Fruit fly (Drosophila melanogaster) whole organism, embryonic: ENCODE data around the gene CG12661.

Experiments used
- Awh ChIP-seq: fragments of 200-800 bp; sonication (Bioruptor generic); IDR thresholded peaks from 2 replicates; pipeline ENCODE4, ENCODE4 v1.3.6; 2022; ENCODE audit warnings: missing biosample characterization, missing genetic modification characterization
- Bgb ChIP-seq: fragments of 200-800 bp; sonication (Bioruptor generic); IDR thresholded peaks from 2 replicates; pipeline ENCODE4 v1.3.6; 2022; ENCODE audit warnings: missing biosample characterization, missing genetic modification characterization; ENCODE audit not compliant: partially characterized antibody
- CG10654 ChIP-seq: fragments of 200-800 bp; sonication (Bioruptor generic); optimal IDR thresholded peaks from 2 replicates; lab custom pipeline; 2016; ENCODE audit warnings: missing biosample characterization, missing genetic modification characterization
- CG12071 ChIP-seq: fragments of 200-800 bp; sonication (Bioruptor generic); optimal IDR thresholded peaks from 3 replicates; lab custom pipeline; 2018; ENCODE audit warnings: missing biosample characterization, mild to moderate bottlenecking, missing genetic modification characterization
- CG12942 ChIP-seq: fragments of 200-800 bp; sonication (Bioruptor generic); optimal IDR thresholded peaks from 3 replicates; lab custom pipeline; 2016; ENCODE audit warnings: missing biosample characterization, missing genetic modification characterization
- CG13894 ChIP-seq: fragments of 200-800 bp; sonication (Bioruptor generic); optimal IDR thresholded peaks from 3 replicates; lab custom pipeline; 2018; ENCODE audit warnings: missing biosample characterization, mild to moderate bottlenecking, missing genetic modification characterization, moderate library complexity
- CG15479 ChIP-seq: fragments of 200-800 bp; sonication (Bioruptor generic); optimal IDR thresholded peaks from 3 replicates; lab custom pipeline; 2019; ENCODE audit warnings: missing biosample characterization, mild to moderate bottlenecking, missing genetic modification characterization, moderate library complexity
- CG15696 ChIP-seq: fragments of 200-800 bp; sonication (Bioruptor generic); optimal IDR thresholded peaks from 2 replicates; lab custom pipeline; 2019; ENCODE audit warnings: missing biosample characterization, mild to moderate bottlenecking, missing genetic modification characterization, moderate library complexity
- CG1647 ChIP-seq: fragments of 200-800 bp; sonication (Bioruptor generic); optimal IDR thresholded peaks from 3 replicates; lab custom pipeline; 2016; ENCODE audit warnings: missing biosample characterization, missing genetic modification characterization
- CG17612 ChIP-seq: fragments of 200-800 bp; sonication (Bioruptor generic); IDR thresholded peaks from 2 replicates; pipeline ENCODE4 v1.3.6; 2022; ENCODE audit warnings: missing biosample characterization, missing genetic modification characterization
- CG18262 ChIP-seq: fragments of 200-800 bp; optimal IDR thresholded peaks from 3 replicates; lab custom pipeline; 2019; ENCODE audit warnings: missing biosample characterization, mild to moderate bottlenecking, missing genetic modification characterization, moderate library complexity
- CG18476 ChIP-seq: fragments of 200-800 bp; sonication (Bioruptor generic); optimal IDR thresholded peaks from 2 replicates; lab custom pipeline; 2016; ENCODE audit warnings: missing biosample characterization, mild to moderate bottlenecking, missing genetic modification characterization
- CG3163 ChIP-seq: fragments of 200-800 bp; sonication (Bioruptor generic); optimal IDR thresholded peaks from 3 replicates; lab custom pipeline; 2016; ENCODE audit warnings: missing biosample characterization, missing genetic modification characterization
- CG3407 ChIP-seq: fragments of 200-800 bp; sonication (Bioruptor generic); optimal IDR thresholded peaks from 2 replicates; lab custom pipeline; 2018; ENCODE audit warnings: missing biosample characterization, mild to moderate bottlenecking, missing genetic modification characterization
- CG3838 ChIP-seq: fragments of 200-800 bp; sonication (Bioruptor generic); optimal IDR thresholded peaks from 3 replicates; lab custom pipeline; 2016; ENCODE audit warnings: missing biosample characterization, missing genetic modification characterization
- CG4854 ChIP-seq: fragments of 200-800 bp; sonication (Bioruptor generic); optimal IDR thresholded peaks from 2 replicates; lab custom pipeline; 2016; ENCODE audit warnings: missing biosample characterization, missing genetic modification characterization, inconsistent platforms
- CG5953 ChIP-seq: fragments of 200-800 bp; sonication (Bioruptor generic); IDR thresholded peaks from 2 replicates; pipeline ENCODE4 v1.3.6; 2022; ENCODE audit warnings: missing biosample characterization, missing genetic modification characterization
- CG6854 ChIP-seq: fragments of 200-800 bp; sonication (Bioruptor generic); optimal IDR thresholded peaks from 3 replicates; lab custom pipeline; 2017; ENCODE audit warnings: missing biosample characterization, mild to moderate bottlenecking, missing genetic modification characterization
- CG7928 ChIP-seq: fragments of 200-800 bp; sonication (Bioruptor generic); optimal IDR thresholded peaks from 2 replicates; lab custom pipeline; 2017; ENCODE audit warnings: missing biosample characterization, mild to moderate bottlenecking, missing genetic modification characterization
- Camta ChIP-seq: fragments of 200-800 bp; sonication (Bioruptor generic); optimal IDR thresholded peaks from 2 replicates; lab custom pipeline; 2016; ENCODE audit warnings: missing biosample characterization, missing genetic modification characterization
- Dll ChIP-seq: fragments of 200-800 bp; sonication (Bioruptor generic); IDR thresholded peaks from 4 replicates; pipeline ENCODE4 v1.3.6; 2022; ENCODE audit warnings: missing biosample characterization, missing genetic modification characterization; ENCODE audit not compliant: partially characterized antibody
- Fer1 ChIP-seq: fragments of 200-800 bp; sonication (Bioruptor generic); optimal IDR thresholded peaks from 2 replicates; lab custom pipeline; 2017; ENCODE audit warnings: missing biosample characterization, mild to moderate bottlenecking, missing genetic modification characterization
- HLHmδ ChIP-seq: fragments of 200-800 bp; sonication (Bioruptor generic); optimal IDR thresholded peaks from 2 replicates; lab custom pipeline; 2018; ENCODE audit warnings: missing biosample characterization, mild to moderate bottlenecking, missing genetic modification characterization, moderate library complexity
- HmgZ ChIP-seq: fragments of 200-800 bp; sonication (Bioruptor generic); optimal IDR thresholded peaks from 2 replicates; lab custom pipeline; 2018; ENCODE audit warnings: missing biosample characterization, mild to moderate bottlenecking, missing genetic modification characterization
- Hr78 ChIP-seq, 2 experiments: fragments of 200-800 bp in 1 of 2; fragments of >200 bp in 1 of 2; sonication (Bioruptor generic) in 1 of 2; optimal IDR thresholded peaks; 2 replicates each; lab custom pipeline; 2017 to 2019; ENCODE audit warnings: missing biosample characterization in 2 of 2, missing genetic modification characterization in 2 of 2, mild to moderate bottlenecking in 1 of 2, moderate library complexity in 1 of 2
- Optix ChIP-seq: fragments of 200-800 bp; sonication (Bioruptor generic); IDR thresholded peaks from 3 replicates; pipeline ENCODE4 v1.3.6; 2022; ENCODE audit warnings: missing biosample characterization, missing genetic modification characterization
- Ptx1 ChIP-seq: fragments of 200-800 bp; sonication (Bioruptor generic); IDR thresholded peaks from 2 replicates; pipeline ENCODE4 v1.3.6; 2022; ENCODE audit warnings: missing biosample characterization, missing genetic modification characterization
- Sox102F ChIP-seq: fragments of 200-800 bp; sonication (Bioruptor generic); optimal IDR thresholded peaks from 2 replicates; lab custom pipeline; 2018; ENCODE audit warnings: missing biosample characterization, mild to moderate bottlenecking, missing genetic modification characterization, moderate library complexity
- Spps ChIP-seq: fragments of 200-800 bp; sonication (Bioruptor generic); optimal IDR thresholded peaks from 2 replicates; lab custom pipeline; 2018; ENCODE audit warnings: missing biosample characterization, mild to moderate bottlenecking, missing genetic modification characterization
- Tbp ChIP-seq: fragments of >200 bp; optimal IDR thresholded peaks from 2 replicates; lab custom pipeline; 2018; ENCODE audit warnings: missing biosample characterization, missing genetic modification characterization
- crp ChIP-seq, 2 experiments: fragments of 200-800 bp; sonication (Bioruptor generic); optimal IDR thresholded peaks; 2 replicates in 1 of 2; 3 replicates in 1 of 2; lab custom pipeline; 2017; ENCODE audit warnings: missing biosample characterization in 2 of 2, missing genetic modification characterization in 2 of 2, mild to moderate bottlenecking in 1 of 2, moderate library complexity in 1 of 2
- fd64A ChIP-seq: fragments of 200-800 bp; sonication (Bioruptor generic); optimal IDR thresholded peaks from 3 replicates; lab custom pipeline; 2018; ENCODE audit warnings: missing biosample characterization, mild to moderate bottlenecking, missing genetic modification characterization
- fu2 ChIP-seq: fragments of 200-800 bp; sonication (Bioruptor generic); optimal IDR thresholded peaks from 2 replicates; lab custom pipeline; 2016; ENCODE audit warnings: missing biosample characterization, missing genetic modification characterization
- gcm2 ChIP-seq: fragments of 200-800 bp; sonication (Bioruptor generic); optimal IDR thresholded peaks from 2 replicates; lab custom pipeline; 2016; ENCODE audit warnings: missing biosample characterization, missing genetic modification characterization
- hb ChIP-seq: fragments of 200-800 bp; sonication (Bioruptor generic); IDR thresholded peaks from 3 replicates; pipeline ENCODE4 v1.3.6; 2022; ENCODE audit warnings: missing biosample characterization, missing genetic modification characterization; ENCODE audit not compliant: partially characterized antibody
- ken ChIP-seq: fragments of 200-800 bp; sonication (Bioruptor generic); IDR thresholded peaks from 3 replicates; pipeline ENCODE4 v1.3.6; 2022; ENCODE audit warnings: missing biosample characterization, missing genetic modification characterization
- nmo ChIP-seq: fragments of 200-800 bp; sonication (Bioruptor generic); optimal IDR thresholded peaks from 2 replicates; lab custom pipeline; 2018; ENCODE audit warnings: missing biosample characterization, mild to moderate bottlenecking, missing genetic modification characterization, moderate library complexity
- odd ChIP-seq: fragments of 200-800 bp; sonication (Bioruptor generic); optimal IDR thresholded peaks from 2 replicates; lab custom pipeline; 2017; ENCODE audit warnings: missing biosample characterization, mild to moderate bottlenecking, missing genetic modification characterization
- pfk ChIP-seq: fragments of 200-800 bp; sonication (Bioruptor generic); optimal IDR thresholded peaks from 2 replicates; lab custom pipeline; 2018; ENCODE audit warnings: missing biosample characterization, mild to moderate bottlenecking, missing genetic modification characterization, moderate library complexity
- pum ChIP-seq: fragments of 200-800 bp; sonication (Bioruptor generic); optimal IDR thresholded peaks from 2 replicates; lab custom pipeline; 2016; ENCODE audit warnings: missing biosample characterization, missing genetic modification characterization
- schlank ChIP-seq: fragments of 200-800 bp; sonication (Bioruptor generic); optimal IDR thresholded peaks from 2 replicates; lab custom pipeline; 2018; ENCODE audit warnings: missing biosample characterization, mild to moderate bottlenecking, missing genetic modification characterization
- sens-2 ChIP-seq: fragments of 200-800 bp; sonication (Bioruptor generic); IDR thresholded peaks from 2 replicates; pipeline ENCODE4 v1.3.6; 2022; ENCODE audit warnings: missing biosample characterization, missing genetic modification characterization
- sob ChIP-seq: fragments of 200-800 bp; sonication (Bioruptor generic); IDR thresholded peaks from 2 replicates; pipeline ENCODE4 v1.3.6; 2022; ENCODE audit warnings: missing biosample characterization, missing genetic modification characterization
- sqz ChIP-seq: fragments of 200-800 bp; sonication (Bioruptor generic); optimal IDR thresholded peaks from 3 replicates; lab custom pipeline; 2018; ENCODE audit warnings: missing biosample characterization, mild to moderate bottlenecking, missing genetic modification characterization
- stc ChIP-seq: fragments of 200-800 bp; sonication (Bioruptor generic); IDR thresholded peaks from 2 replicates; pipeline ENCODE4 v1.3.6; 2022; ENCODE audit warnings: missing biosample characterization, missing genetic modification characterization
- stwl ChIP-seq: fragments of 200-800 bp; sonication (Bioruptor generic); optimal IDR thresholded peaks from 3 replicates; lab custom pipeline; 2018; ENCODE audit warnings: missing biosample characterization, mild to moderate bottlenecking, missing genetic modification characterization, moderate library complexity
- tna ChIP-seq: fragments of 200-800 bp; sonication (Bioruptor generic); IDR thresholded peaks from 2 replicates; pipeline ENCODE4 v1.3.6; 2022; ENCODE audit warnings: missing biosample characterization, missing genetic modification characterization; ENCODE audit not compliant: partially characterized antibody
- twi ChIP-seq: fragments of 200-800 bp; optimal IDR thresholded peaks from 2 replicates; lab custom pipeline; 2019; ENCODE audit warnings: missing biosample characterization, mild to moderate bottlenecking, missing genetic modification characterization, moderate library complexity
- z ChIP-seq: fragments of 200-800 bp; sonication (Bioruptor generic); IDR thresholded peaks from 3 replicates; pipeline ENCODE4 v1.3.6; 2022; ENCODE audit warnings: missing biosample characterization, missing genetic modification characterization
- zen2 ChIP-seq: fragments of 200-800 bp; sonication (Bioruptor generic); IDR thresholded peaks from 3 replicates; pipeline ENCODE4 v1.3.6; 2022; ENCODE audit warnings: missing biosample characterization, missing genetic modification characterization; ENCODE audit not compliant: partially characterized antibody

Gene CG12661

dm6 chrX:8896080-8896479, 27.4 kb downstream of the CG12661 start (continued):
- TF ChIP-seq CG17612 (GFP tag; lab: Robert Waterston, UW) (peak; percentile 90), hb (GFP tag; lab: Robert Waterston, UW) (no peak), Awh (GFP tag; lab: Robert Waterston, UW) (peak; percentile 97), Dll (no peak), Bgb (GFP tag; lab: Robert Waterston, UW) (no peak), CG12942 (peak; percentile 91), CG15696 (tag; lab: Kevin White, UChicago) (peak; percentile 71), Fer1 (GFP tag; lab: Kevin White, UChicago) (peak; percentile 92), twi (tag; lab: Kevin White, UChicago) (peak; percentile 81), CG18262 (peak; percentile 92), fu2 (GFP tag; lab: Kevin White, UChicago) (peak; percentile 32), Sox102F (GFP tag; lab: Kevin White, UChicago) (peak; percentile 96), tna (no peak), CG5953 (GFP tag; lab: Robert Waterston, UW) (peak; percentile 93), ken (peak; percentile 96), CG1647 (GFP tag; lab: Kevin White, UChicago) (peak; percentile 79), HLHmδ (GFP tag; lab: Kevin White, UChicago) (no peak), CG10654 (GFP tag; lab: Kevin White, UChicago) (peak; percentile 87), pfk (no peak), sens-2 (GFP tag; lab: Robert Waterston, UW) (peak; percentile 93), pum (peak; percentile 62), Tbp (GFP tag; lab: Kevin White, UChicago) (no peak), nmo (peak; percentile 95), z (GFP tag; lab: Robert Waterston, UW) (peak; percentile 70; the same call in 2 of the 3 replicates), CG4854 (peak; percentile 84), sqz (GFP tag; lab: Kevin White, UChicago) (peak; percentile 87), odd (GFP tag; lab: Kevin White, UChicago) (peak; percentile 87), CG7928 (GFP tag; lab: Kevin White, UChicago) (peak; percentile 72), fd64A (GFP tag; lab: Kevin White, UChicago) (peak; percentile 88), stc (GFP tag; lab: Robert Waterston, UW) (peak; percentile 95), CG18476 (peak; percentile 84), gcm2 (GFP tag; lab: Kevin White, UChicago) (peak; percentile 68), CG13894 (tag; lab: Kevin White, UChicago) (peak; percentile 82), schlank (tag; lab: Kevin White, UChicago) (peak; percentile 88), Spps (peak; percentile 78), zen2 (GFP tag; lab: Robert Waterston, UW) (no peak), CG12071 (GFP tag; lab: Kevin White, UChicago) (peak; percentile 94), CG6854 (peak; percentile 88), Optix (GFP tag; lab: Robert Waterston, UW) (peak; percentile 93), CG3838 (GFP tag; lab: Kevin White, UChicago) (peak; percentile 77), CG3407 (peak; percentile 91), HmgZ (tag; lab: Kevin White, UChicago) (peak; percentile 92), sob (GFP tag; lab: Robert Waterston, UW) (peak; percentile 96), stwl (tag; lab: Kevin White, UChicago) (peak; percentile 3), Ptx1 (GFP tag; lab: Robert Waterston, UW) (peak; percentile 96), Camta (GFP tag; lab: Kevin White, UChicago) (peak; percentile 72), CG15479 (GFP tag; lab: Kevin White, UChicago) (no peak), Hr78 (GFP tag; optimal IDR thresholded peaks at IDR 0.05; lab: Kevin White, UChicago) (peak in 1 of 2 experiments; percentile 59), CG3163 (GFP tag; lab: Kevin White, UChicago) (no peak), crp (GFP tag; optimal IDR thresholded peaks at IDR 0.05; lab: Kevin White, UChicago) (peak in 1 of 2 experiments; percentile 50)
